Worm (Caenorhabditis elegans) whole organism, L1 larva: ENCODE measurements around the gene C14A11.5.
A peak's percentile ranks its signal among the peaks of the same experiment; 100 is the strongest.

Experiments
- ces-1 ChIP-seq: fragments of 150-350 bp; optimal IDR thresholded peaks from 2 replicates; lab custom pipeline; 2014; ENCODE audit warnings: missing biosample characterization, missing genetic modification reagents, missing genetic modification characterization
- lin-39 ChIP-seq: fragments of 150-350 bp; optimal IDR thresholded peaks from 2 replicates; lab custom pipeline; 2014; ENCODE audit warnings: missing biosample characterization, missing genetic modification reagents, missing genetic modification characterization
- lir-3 ChIP-seq: sonication (generic microtip); optimal IDR thresholded peaks from 2 replicates; lab custom pipeline; 2016; ENCODE audit warnings: mild to moderate bottlenecking, missing genetic modification characterization, moderate library complexity, missing compliant biosample characterization; ENCODE audit not compliant: poor library complexity
- mdl-1 ChIP-seq, 2 experiments: fragments of 150-350 bp; optimal IDR thresholded peaks; 2 replicates each; lab custom pipeline; 2014 to 2017; ENCODE audit warnings: missing biosample characterization in 2 of 2, missing genetic modification characterization in 2 of 2, inconsistent platforms in 1 of 2
- nhr-76 ChIP-seq: sonication (generic microtip); optimal IDR thresholded peaks from 2 replicates; lab custom pipeline; 2017; ENCODE audit warnings: missing biosample characterization, missing genetic modification characterization
- rnt-1 ChIP-seq: sonication (generic microtip); optimal IDR thresholded peaks from 2 replicates; lab custom pipeline; 2016; ENCODE audit warnings: mild to moderate bottlenecking, missing genetic modification characterization, moderate library complexity, missing compliant biosample characterization
- tlp-1 ChIP-seq: fragments of 150-350 bp; optimal IDR thresholded peaks from 2 replicates; lab custom pipeline; 2014; ENCODE audit warnings: missing biosample characterization, missing genetic modification characterization
- zag-1 ChIP-seq: fragments of 150-350 bp; optimal IDR thresholded peaks from 2 replicates; lab custom pipeline; 2014; ENCODE audit warnings: missing biosample characterization, missing genetic modification characterization

ce11 chrX:2840287-2840686 is 33.0 kb upstream of the C14A11.5 start, which contains the start of gene Y71H10B.1:
- TF ChIP-seq nhr-76 (tag; lab: Kevin White, UChicago) = no peak
- TF ChIP-seq rnt-1 (tag; lab: Kevin White, UChicago) = no peak
- no peak for TF ChIP-seq ces-1
- peak; percentile 22 for TF ChIP-seq lir-3 (tag; lab: Kevin White, UChicago)
- TF ChIP-seq lin-39 (tag; lab: Kevin White, UChicago) = no peak
- TF ChIP-seq tlp-1 (tag; lab: Kevin White, UChicago) = no peak
- TF ChIP-seq mdl-1 (tag; optimal IDR thresholded peaks at IDR 0.05; lab: Kevin White, UChicago) = no peak
- TF ChIP-seq zag-1 (tag; lab: Kevin White, UChicago) = no peak
